Fruit fly (Drosophila melanogaster): ENCODE measurements around the gene Trx2.

The Trx2 gene

DNA sequence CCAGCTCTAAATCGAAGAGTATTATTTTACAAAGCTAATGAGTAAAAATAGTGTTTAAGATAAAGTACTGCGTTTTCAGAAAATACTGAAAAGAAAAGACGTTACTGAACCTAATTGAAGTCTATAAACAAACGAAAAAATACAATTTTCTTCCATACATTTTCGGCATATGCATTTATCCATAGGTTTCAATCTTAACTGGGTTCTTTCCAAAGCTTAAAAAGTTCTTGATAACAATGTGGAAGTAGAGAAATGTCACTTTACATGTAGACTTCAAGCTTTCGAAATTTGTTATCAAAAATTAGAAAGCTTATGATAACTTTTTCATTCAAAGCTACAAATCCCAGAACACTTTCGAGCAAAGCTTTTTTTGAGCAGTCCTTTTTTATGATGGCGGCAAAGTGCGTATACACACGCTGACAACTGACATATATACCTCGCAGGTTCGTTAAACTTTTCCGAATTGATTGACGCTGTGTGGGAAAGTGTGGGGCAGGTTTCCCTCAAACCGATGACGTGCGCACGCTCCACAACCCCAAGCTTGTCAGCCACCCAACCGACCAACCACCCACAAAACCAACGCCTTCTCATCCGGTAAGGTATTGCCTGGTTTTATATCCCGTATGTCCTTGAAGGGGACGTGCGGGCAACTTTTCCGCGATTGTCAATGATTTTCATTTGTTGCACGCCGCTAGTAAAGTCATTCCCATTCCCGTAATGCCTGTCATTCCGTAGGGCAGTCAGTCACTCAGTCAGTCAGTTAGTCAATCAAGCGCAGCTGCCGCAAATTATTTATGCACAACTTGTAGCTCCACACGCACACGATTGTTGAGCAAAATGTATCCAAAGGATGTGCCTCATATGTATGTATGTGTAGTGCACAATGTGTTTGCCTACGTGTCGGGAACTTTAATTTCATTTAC is 44.6 kb downstream of the Trx2 start (continued):
- TF ChIP-seq Scr (GFP tag; IDR thresholded peaks at IDR 0.05; ENCODE audit: partially characterized antibody): no peak

DNA sequence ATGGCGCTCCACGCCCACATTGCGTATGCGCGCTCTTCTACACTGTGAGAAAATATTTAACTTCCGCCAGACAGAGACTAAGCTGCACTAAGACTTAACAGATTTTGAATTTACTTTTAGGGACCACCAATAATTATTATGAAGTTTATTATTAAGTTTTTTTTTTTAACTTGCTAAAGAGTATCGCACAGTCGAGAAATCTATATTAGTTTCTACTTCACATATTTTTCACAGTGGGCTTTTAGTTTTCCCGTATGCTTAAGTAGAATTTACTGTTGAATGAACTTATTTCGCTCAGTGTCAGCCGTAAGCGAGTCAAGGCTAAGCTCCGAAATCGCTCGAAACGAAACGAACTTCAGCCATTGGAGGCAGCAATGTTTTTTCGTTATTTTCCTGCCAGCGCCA is 47.6 kb downstream of the Trx2 start:
- no peak for TF ChIP-seq CG4360 (GFP tag; IDR thresholded peaks at IDR 0.05)
- no peak for TF ChIP-seq nerfin-2 (GFP tag; IDR thresholded peaks at IDR 0.05; ENCODE audit: partially characterized antibody)
- TF ChIP-seq Asciz (GFP tag; optimal IDR thresholded peaks at IDR 0.05): peak; percentile 71
- no peak for TF ChIP-seq fd102C (GFP tag; optimal IDR thresholded peaks at IDR 0.05)
- TF ChIP-seq CG11695 (GFP tag; IDR thresholded peaks at IDR 0.05): peak; percentile 85
- no peak for TF ChIP-seq Doc2 (GFP tag; IDR thresholded peaks at IDR 0.05)
- TF ChIP-seq Sry-δ (GFP tag; optimal IDR thresholded peaks at IDR 0.05): no peak
- TF ChIP-seq Nf-YA (GFP tag; IDR thresholded peaks at IDR 0.05): 0 out of 2 replicates have a peak, but pooled peaks have one; percentile 43
- no peak for TF ChIP-seq CG15601 (tag; optimal IDR thresholded peaks at IDR 0.05)
- TF ChIP-seq gcm (GFP tag; optimal IDR thresholded peaks at IDR 0.05): no peak
- TF ChIP-seq ftz-f1 (GFP tag; optimal IDR thresholded peaks at IDR 0.05): peak; percentile 41
- peak; percentile 70 for TF ChIP-seq CG6813 (GFP tag; optimal IDR thresholded peaks at IDR 0.05)
- peak; percentile 51 for TF ChIP-seq Dad (GFP tag; optimal IDR thresholded peaks at IDR 0.05)
- no peak for TF ChIP-seq Elba2 (GFP tag; optimal IDR thresholded peaks at IDR 0.05)
- peak; percentile 66 for TF ChIP-seq CG12299 (tag; optimal IDR thresholded peaks at IDR 0.05)
- no peak for TF ChIP-seq zen (tag; optimal IDR thresholded peaks at IDR 0.05)
- peak; percentile 63 for TF ChIP-seq CG7786 (GFP tag; optimal IDR thresholded peaks at IDR 0.05)
- TF ChIP-seq pum (GFP tag; optimal IDR thresholded peaks at IDR 0.05): peak; percentile 35
- TF ChIP-seq fu2 (GFP tag; optimal IDR thresholded peaks at IDR 0.05): peak; percentile 39
- no peak for TF ChIP-seq chinmo (GFP tag; IDR thresholded peaks at IDR 0.05; ENCODE audit: partially characterized antibody)
- TF ChIP-seq Fer2 (tag; optimal IDR thresholded peaks at IDR 0.05): peak; percentile 45
- TF ChIP-seq CG13424 (tag; optimal IDR thresholded peaks at IDR 0.05): peak; percentile 81
- TF ChIP-seq CG2678 (tag; optimal IDR thresholded peaks at IDR 0.05): peak; percentile 91
- no peak for TF ChIP-seq CG16813 (GFP tag; IDR thresholded peaks at IDR 0.05; ENCODE audit: partially characterized antibody)
- TF ChIP-seq ATbp (GFP tag; optimal IDR thresholded peaks at IDR 0.05): peak; percentile 64
- TF ChIP-seq CG13296 (GFP tag; optimal IDR thresholded peaks at IDR 0.05): peak; percentile 89
- TF ChIP-seq cwo (GFP tag; optimal IDR thresholded peaks at IDR 0.05): peak; percentile 83
- peak; percentile 65 for TF ChIP-seq B-H2 (GFP tag; optimal IDR thresholded peaks at IDR 0.05)
- TF ChIP-seq CG5953 (GFP tag; IDR thresholded peaks at IDR 0.05): peak; percentile 33; the same call in 1 of the 2 replicates
- TF ChIP-seq CG12769 (tag; optimal IDR thresholded peaks at IDR 0.05): no peak
- TF ChIP-seq dan (GFP tag; IDR thresholded peaks at IDR 0.05): no peak
- TF ChIP-seq PHDP (tag; optimal IDR thresholded peaks at IDR 0.05): peak; percentile 80
- no peak for TF ChIP-seq CG42726 (GFP tag; IDR thresholded peaks at IDR 0.05; ENCODE audit: partially characterized antibody)
- peak; percentile 64 for TF ChIP-seq Atf3 (GFP tag; optimal IDR thresholded peaks at IDR 0.05)
- no peak for TF ChIP-seq br (optimal IDR thresholded peaks at IDR 0.05)
- TF ChIP-seq Mes4 (GFP tag; optimal IDR thresholded peaks at IDR 0.05): peak; percentile 15
- no peak for TF ChIP-seq Sox100B (GFP tag; optimal IDR thresholded peaks at IDR 0.05)
- TF ChIP-seq zen2 (GFP tag; IDR thresholded peaks at IDR 0.05; ENCODE audit: partially characterized antibody): no peak
- TF ChIP-seq cato (GFP tag; optimal IDR thresholded peaks at IDR 0.05; ENCODE audit: borderline replicate concordance): no peak
- no peak; the same call in 1 of the 2 replicates for TF ChIP-seq bowl (GFP tag; IDR thresholded peaks at IDR 0.05)
- TF ChIP-seq Xbp1 (GFP tag; optimal IDR thresholded peaks at IDR 0.05): peak; percentile 57
- peak; percentile 77 for TF ChIP-seq CG17359 (tag; optimal IDR thresholded peaks at IDR 0.05)
- peak; percentile 59 for TF ChIP-seq CG9817 (tag; optimal IDR thresholded peaks at IDR 0.05)
- TF ChIP-seq gsb (GFP tag; IDR thresholded peaks at IDR 0.05): peak; percentile 52; the same call in 1 of the 2 replicates
- no peak for TF ChIP-seq unc-4 (GFP tag; IDR thresholded peaks at IDR 0.05; ENCODE audit: partially characterized antibody)
